Worm (Caenorhabditis elegans) whole organism, L1 larva: ENCODE results near the gene F54D12.1.

Experiments used
- C16A3.4 ChIP-seq: fragments of 150-350 bp; optimal IDR thresholded peaks from 2 replicates; lab custom pipeline; 2014; ENCODE audit warnings: missing biosample characterization, missing genetic modification characterization
- F16B12.6 ChIP-seq: fragments of 150-350 bp; optimal IDR thresholded peaks from 2 replicates; lab custom pipeline; 2014; ENCODE audit warnings: missing biosample characterization, missing genetic modification characterization
- Y116A8C.19 ChIP-seq: sonication (generic microtip); optimal IDR thresholded peaks from 2 replicates; lab custom pipeline; 2016; ENCODE audit warnings: missing compliant biosample characterization, missing genetic modification characterization, borderline replicate concordance
- aha-1 ChIP-seq: fragments of 150-350 bp; optimal IDR thresholded peaks from 2 replicates; lab custom pipeline; 2014; ENCODE audit warnings: missing biosample characterization, missing genetic modification characterization
- blmp-1 ChIP-seq: fragments of 150-350 bp; optimal IDR thresholded peaks from 2 replicates; lab custom pipeline; 2014; ENCODE audit warnings: missing biosample characterization, missing genetic modification characterization
- ceh-8 ChIP-seq: fragments of 200-800 bp; sonication (Bioruptor generic); optimal IDR thresholded peaks from 2 replicates; lab custom pipeline; 2018; ENCODE audit warnings: mild to moderate bottlenecking, missing genetic modification characterization, moderate library complexity, missing compliant biosample characterization
- ceh-90 ChIP-seq: sonication (generic microtip); optimal IDR thresholded peaks from 2 replicates; lab custom pipeline; 2016; ENCODE audit warnings: missing genetic modification characterization, missing compliant biosample characterization
- dpl-1 ChIP-seq, 3 experiments: fragments of 150-350 bp in 2 of 3; sonication (generic microtip) in 1 of 3; optimal IDR thresholded peaks; 2 replicates each; lab custom pipeline; 2014 to 2017; ENCODE audit warnings: missing biosample characterization in 3 of 3, missing genetic modification characterization in 3 of 3, missing genetic modification reagents in 3 of 3
- dsc-1 ChIP-seq: sonication (generic microtip); optimal IDR thresholded peaks from 2 replicates; lab custom pipeline; 2016; ENCODE audit warnings: mild to moderate bottlenecking, missing genetic modification characterization, missing compliant biosample characterization
- efl-1 ChIP-seq, 4 experiments: fragments of 150-350 bp; optimal IDR thresholded peaks in 3 of 4; peaks in 1 of 4; 1 replicate in 1 of 4; 2 replicates in 3 of 4; lab custom pipeline; 2014; ENCODE audit warnings: missing biosample characterization in 2 of 4, missing genetic modification characterization in 2 of 4, missing genetic modification reagents in 2 of 4
- efl-3 ChIP-seq: fragments of 200-800 bp; sonication (Bioruptor generic); optimal IDR thresholded peaks from 2 replicates; lab custom pipeline; 2018; ENCODE audit warnings: mild to moderate bottlenecking, missing genetic modification characterization, missing compliant biosample characterization
- elt-2 ChIP-seq: sonication (generic microtip); optimal IDR thresholded peaks from 2 replicates; lab custom pipeline; 2016; ENCODE audit warnings: missing genetic modification characterization, mild to moderate bottlenecking, inconsistent platforms, missing compliant biosample characterization, missing genetic modification reagents
- elt-3 ChIP-seq, 6 experiments: fragments of 150-350 bp in 1 of 6; sonication (generic microtip); optimal IDR thresholded peaks; 2 replicates each; lab custom pipeline; 2017 to 2018; ENCODE audit warnings: missing biosample characterization in 6 of 6, missing genetic modification characterization in 6 of 6, inconsistent platforms in 1 of 6
- ets-5 ChIP-seq: fragments of 200-800 bp; sonication (Bioruptor generic); IDR thresholded peaks from 2 replicates; pipeline ENCODE4 v1.3.6; 2022; ENCODE audit warnings: missing genetic modification characterization, missing compliant biosample characterization
- fkh-8 ChIP-seq: sonication (generic microtip); optimal IDR thresholded peaks from 2 replicates; lab custom pipeline; 2016; ENCODE audit warnings: mild to moderate bottlenecking, missing genetic modification characterization, missing compliant biosample characterization
- hlh-17 ChIP-seq: fragments of 200-800 bp; sonication (Bioruptor generic); optimal IDR thresholded peaks from 2 replicates; lab custom pipeline; 2018; ENCODE audit warnings: missing genetic modification characterization, mild to moderate bottlenecking, missing compliant biosample characterization, moderate library complexity, borderline replicate concordance
- hlh-4 ChIP-seq: sonication (generic microtip); optimal IDR thresholded peaks from 2 replicates; lab custom pipeline; 2016; ENCODE audit warnings: mild to moderate bottlenecking, missing genetic modification characterization, missing compliant biosample characterization
- irx-1 ChIP-seq: sonication (generic microtip); optimal IDR thresholded peaks from 2 replicates; lab custom pipeline; 2016; ENCODE audit warnings: missing genetic modification characterization, missing compliant biosample characterization
- isw-1 ChIP-seq: fragments of 200-800 bp; sonication (Bioruptor generic); IDR thresholded peaks from 2 replicates; pipeline ENCODE4 v1.3.6; 2022; ENCODE audit warnings: missing genetic modification characterization, missing compliant biosample characterization
- lin-35 ChIP-seq, 2 experiments: fragments of 150-350 bp; optimal IDR thresholded peaks; 2 replicates each; lab custom pipeline; 2014; ENCODE audit warnings: missing biosample characterization in 2 of 2, missing genetic modification characterization in 2 of 2, missing genetic modification reagents in 2 of 2
- lin-39 ChIP-seq: fragments of 150-350 bp; optimal IDR thresholded peaks from 2 replicates; lab custom pipeline; 2014; ENCODE audit warnings: missing biosample characterization, missing genetic modification reagents, missing genetic modification characterization
- lsy-2 ChIP-seq, 2 experiments: fragments of 150-350 bp; optimal IDR thresholded peaks; 2 replicates each; lab custom pipeline; 2014; ENCODE audit warnings: missing biosample characterization in 2 of 2, missing genetic modification characterization in 2 of 2
- mab-9 ChIP-seq: fragments of 200-800 bp; sonication (Bioruptor generic); IDR thresholded peaks from 2 replicates; pipeline ENCODE4 v1.3.6; 2022; ENCODE audit warnings: missing genetic modification reagents, missing genetic modification characterization, missing compliant biosample characterization
- mdl-1 ChIP-seq, 2 experiments: fragments of 150-350 bp; optimal IDR thresholded peaks; 2 replicates each; lab custom pipeline; 2014 to 2017; ENCODE audit warnings: missing biosample characterization in 2 of 2, missing genetic modification characterization in 2 of 2, inconsistent platforms in 1 of 2
- nhr-11 ChIP-seq: fragments of 150-350 bp; optimal IDR thresholded peaks from 2 replicates; lab custom pipeline; 2014; ENCODE audit warnings: missing biosample characterization, missing genetic modification characterization
- nhr-12 ChIP-seq: sonication (generic microtip); optimal IDR thresholded peaks from 2 replicates; lab custom pipeline; 2017; ENCODE audit warnings: missing biosample characterization, missing genetic modification characterization
- nhr-19 ChIP-seq: fragments of 200-800 bp; sonication (Bioruptor generic); conservative IDR thresholded peaks from 2 replicates; pipeline ENCODE4 v1.3.6; 2022; ENCODE audit warnings: missing genetic modification characterization, missing compliant biosample characterization
- nhr-20 ChIP-seq: sonication (generic microtip); optimal IDR thresholded peaks from 2 replicates; lab custom pipeline; 2016; ENCODE audit warnings: mild to moderate bottlenecking, missing genetic modification characterization, missing compliant biosample characterization
- nhr-237 ChIP-seq: fragments of 150-350 bp; optimal IDR thresholded peaks from 2 replicates; lab custom pipeline; 2014; ENCODE audit warnings: missing biosample characterization, missing genetic modification characterization
- nhr-28 ChIP-seq: fragments of 150-350 bp; optimal IDR thresholded peaks from 2 replicates; lab custom pipeline; 2014; ENCODE audit warnings: missing biosample characterization, missing genetic modification characterization
- nhr-47 ChIP-seq: sonication (generic microtip); optimal IDR thresholded peaks from 2 replicates; lab custom pipeline; 2016; ENCODE audit warnings: mild to moderate bottlenecking, missing genetic modification characterization, moderate library complexity, missing compliant biosample characterization
- nhr-77 ChIP-seq: fragments of 150-350 bp; optimal IDR thresholded peaks from 2 replicates; lab custom pipeline; 2014; ENCODE audit warnings: missing biosample characterization, missing genetic modification characterization
- nhr-85 ChIP-seq: sonication (generic microtip); peaks from one replicate; lab custom pipeline; 2016; ENCODE audit warnings: missing genetic modification characterization, inconsistent platforms, missing compliant biosample characterization
- rnt-1 ChIP-seq: sonication (generic microtip); optimal IDR thresholded peaks from 2 replicates; lab custom pipeline; 2016; ENCODE audit warnings: mild to moderate bottlenecking, missing genetic modification characterization, moderate library complexity, missing compliant biosample characterization
- skn-1 ChIP-seq: fragments of 150-350 bp; optimal IDR thresholded peaks from 2 replicates; lab custom pipeline; 2014; ENCODE audit warnings: missing biosample characterization, missing genetic modification characterization
- snpc-4 ChIP-seq: fragments of 150-350 bp; optimal IDR thresholded peaks from 2 replicates; lab custom pipeline; 2014; ENCODE audit warnings: missing biosample characterization, missing genetic modification characterization
- snu-23 ChIP-seq: sonication (generic microtip); optimal IDR thresholded peaks from 2 replicates; lab custom pipeline; 2016; ENCODE audit warnings: missing genetic modification characterization, missing compliant biosample characterization
- sox-4 ChIP-seq: sonication (generic microtip); optimal IDR thresholded peaks from 2 replicates; lab custom pipeline; 2016; ENCODE audit warnings: missing genetic modification characterization, missing compliant biosample characterization
- sptf-1 ChIP-seq: fragments of 150-350 bp; optimal IDR thresholded peaks from 2 replicates; lab custom pipeline; 2014; ENCODE audit warnings: missing biosample characterization, missing genetic modification characterization
- tlp-1 ChIP-seq: fragments of 150-350 bp; optimal IDR thresholded peaks from 2 replicates; lab custom pipeline; 2014; ENCODE audit warnings: missing biosample characterization, missing genetic modification characterization
- unc-62 ChIP-seq: fragments of 150-350 bp; optimal IDR thresholded peaks from 2 replicates; lab custom pipeline; 2014; ENCODE audit warnings: missing biosample characterization, missing genetic modification reagents, missing genetic modification characterization
- unc-86 ChIP-seq: sonication (generic microtip); optimal IDR thresholded peaks from 2 replicates; lab custom pipeline; 2016; ENCODE audit warnings: missing genetic modification characterization, missing compliant biosample characterization
- xbp-1 ChIP-seq: sonication (generic microtip); optimal IDR thresholded peaks from 2 replicates; lab custom pipeline; 2016; ENCODE audit warnings: missing genetic modification characterization, missing compliant biosample characterization
- zag-1 ChIP-seq: fragments of 150-350 bp; optimal IDR thresholded peaks from 2 replicates; lab custom pipeline; 2014; ENCODE audit warnings: missing biosample characterization, missing genetic modification characterization
- zip-4 ChIP-seq: fragments of 200-800 bp; sonication (Bioruptor generic); optimal IDR thresholded peaks from 2 replicates; lab custom pipeline; 2018; ENCODE audit warnings: mild to moderate bottlenecking, missing genetic modification characterization, moderate library complexity, missing compliant biosample characterization
- ztf-4 ChIP-seq: fragments of 150-350 bp; optimal IDR thresholded peaks from 2 replicates; lab custom pipeline; 2014; ENCODE audit warnings: missing biosample characterization, missing genetic modification characterization

Gene F54D12.1

DNA sequence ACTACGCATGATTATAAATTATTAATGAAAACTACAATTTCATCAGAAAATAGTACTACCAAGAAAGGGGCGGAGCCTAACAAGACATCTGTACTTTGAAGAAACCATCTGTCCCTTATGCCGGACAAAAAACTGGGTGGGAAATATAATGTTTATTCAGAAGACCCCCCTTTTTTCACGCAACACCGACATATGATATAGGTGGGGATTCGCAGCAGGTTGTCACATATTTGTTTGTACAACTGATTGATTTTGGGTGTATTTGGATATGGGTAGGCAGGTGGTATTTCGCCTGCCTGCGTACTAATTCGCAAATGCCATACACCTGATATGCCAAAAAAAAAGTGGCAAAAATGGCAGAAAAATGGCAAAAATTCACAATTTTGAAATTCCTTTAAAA is 23.5 kb downstream of the F54D12.1 start, which contains the start of gene Y51H7C.10:
Gene Y51H7C.10, minus strand, starts transcription at position 101 of the 400 bp plus-strand sequence.
- TF ChIP-seq nhr-12 (tag; lab: Kevin White, UChicago) (no peak), efl-1 (optimal IDR thresholded peaks at IDR 0.05; lab: Kevin White, UChicago) (no peak), efl-1 (GFP tag; optimal IDR thresholded peaks at IDR 0.05 in 1 of 2; lab: Kevin White, UChicago) (peak in 1 of 2 experiments; percentile 33)
- TF ChIP-seq, all 84 proteins: peak for 1

DNA sequence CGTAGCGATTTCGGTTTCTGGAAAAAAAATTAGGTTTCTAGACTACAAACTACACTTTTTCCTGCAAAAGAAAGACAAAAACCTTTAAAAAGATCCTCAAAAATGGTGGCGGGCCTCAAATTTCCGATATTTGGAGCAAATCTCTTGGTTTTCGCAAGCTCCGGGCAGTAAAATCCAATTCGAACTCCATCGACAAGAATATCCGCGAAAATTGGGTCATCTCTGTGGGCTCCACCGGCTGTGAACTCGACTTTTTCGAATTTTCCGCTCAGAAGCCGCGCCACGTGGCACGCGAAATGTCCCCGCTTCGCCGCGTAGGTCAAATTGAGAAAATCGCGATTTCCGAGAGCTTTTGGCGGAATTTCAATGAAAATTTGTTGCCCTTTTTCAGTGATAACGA is 36.5 kb downstream of the F54D12.1 start:
- no peak for TF ChIP-seq lsy-2 (tag; optimal IDR thresholded peaks at IDR 0.05; lab: Kevin White, UChicago)
- no peak for TF ChIP-seq nhr-11 (tag; lab: Kevin White, UChicago)
- TF ChIP-seq nhr-28 (tag; lab: Kevin White, UChicago) = no peak
- TF ChIP-seq skn-1 (tag; lab: Kevin White, UChicago) = no peak

DNA sequence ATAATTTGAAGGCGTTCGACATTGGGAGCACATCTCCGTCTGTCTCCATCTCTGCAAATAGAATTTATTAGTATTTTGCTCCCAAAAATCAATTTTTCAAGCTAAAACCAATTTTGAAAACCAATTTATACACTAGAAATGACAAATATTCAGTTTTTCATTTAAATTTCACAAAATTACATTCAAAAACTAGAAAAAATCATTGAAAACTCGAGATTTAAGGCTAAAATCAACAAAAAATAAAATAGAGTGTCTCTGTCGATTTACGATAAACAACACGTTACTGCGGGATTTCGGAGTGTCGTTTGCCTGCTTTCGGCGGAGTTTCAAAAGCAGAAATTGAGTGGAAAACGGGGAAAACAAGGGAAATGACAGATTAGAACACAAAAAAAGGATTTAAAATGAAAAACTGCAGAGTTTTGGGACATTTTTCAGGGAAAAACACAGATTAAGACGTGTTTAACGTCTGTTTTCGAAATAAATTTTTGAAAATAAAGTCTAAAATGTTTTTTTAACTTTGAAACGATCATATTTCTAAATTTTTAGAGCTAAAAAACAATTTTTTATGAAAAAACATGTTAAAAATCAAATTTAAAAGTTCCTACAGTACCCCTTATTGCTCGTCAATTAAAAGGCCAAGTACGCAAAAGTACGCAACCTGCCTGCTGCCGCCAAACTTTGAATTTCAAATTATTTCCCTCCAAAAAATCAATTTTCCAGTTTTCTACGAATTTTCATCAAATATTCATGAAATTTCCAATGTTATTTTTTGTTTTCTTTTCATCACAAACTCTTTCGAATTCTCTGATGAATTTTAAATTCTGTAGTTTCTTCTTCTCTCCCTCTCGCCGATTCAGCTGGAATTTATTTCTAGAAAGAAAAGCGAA is 37.5 kb downstream of the F54D12.1 start, which contains the start of gene nol-6:
Gene nol-6, minus strand, starts transcription at position 51 of the 887 bp plus-strand sequence.
- TF ChIP-seq hlh-17 = no peak
- TF ChIP-seq nhr-237 (tag; lab: Kevin White, UChicago) = no peak
- no peak for TF ChIP-seq nhr-12 (tag; lab: Kevin White, UChicago)
- TF ChIP-seq elt-3 (tag; optimal IDR thresholded peaks at IDR 0.05; lab: Kevin White, UChicago) = peak in 1 of 6 experiments; percentile 13
- TF ChIP-seq zag-1 (tag; lab: Kevin White, UChicago) = no peak
- TF ChIP-seq ets-5 (GFP tag; lab: Robert Waterston, UW) = no peak
- peak; percentile 39 for TF ChIP-seq isw-1
- no peak for TF ChIP-seq mab-9
- TF ChIP-seq nhr-47 (tag; lab: Kevin White, UChicago) = no peak
- TF ChIP-seq hlh-4 (tag; lab: Kevin White, UChicago) = no peak
- TF ChIP-seq lin-39 (tag; lab: Kevin White, UChicago) = peak; percentile 23
- no peak for TF ChIP-seq C16A3.4 (tag; lab: Kevin White, UChicago)
- no peak for TF ChIP-seq snpc-4
- peak; percentile 53 for TF ChIP-seq snu-23 (GFP tag; lab: Kevin White, UChicago)
- TF ChIP-seq blmp-1 (tag; lab: Kevin White, UChicago) = peak; percentile 30
- TF ChIP-seq Y116A8C.19 (tag; lab: Kevin White, UChicago) = no peak
- no peak for TF ChIP-seq aha-1
- peak; percentile 46 for TF ChIP-seq F16B12.6 (tag; lab: Kevin White, UChicago)
- TF ChIP-seq unc-62 (GFP tag; lab: Kevin White, UChicago) = no peak
- TF ChIP-seq nhr-77 (tag; lab: Kevin White, UChicago) = peak; percentile 9
- no peak for TF ChIP-seq elt-2
- TF ChIP-seq sptf-1 = no peak
- TF ChIP-seq ztf-4 (tag; lab: Kevin White, UChicago) = no peak
- TF ChIP-seq dsc-1 (tag; lab: Kevin White, UChicago) = no peak
- peak in 1 of 2 experiments; percentile 10 for TF ChIP-seq mdl-1 (tag; optimal IDR thresholded peaks at IDR 0.05; lab: Kevin White, UChicago)
- peak; percentile 82 to 94 (median 92) for TF ChIP-seq dpl-1 (GFP tag; optimal IDR thresholded peaks at IDR 0.05; lab: Kevin White, UChicago)
- TF ChIP-seq zip-4 (GFP tag; lab: Kevin White, UChicago) = no peak
- no peak for TF ChIP-seq ceh-90
- no peak for TF ChIP-seq nhr-28 (tag; lab: Kevin White, UChicago)
- no peak for TF ChIP-seq fkh-8 (tag; lab: Kevin White, UChicago)
- TF ChIP-seq rnt-1 (tag; lab: Kevin White, UChicago) = no peak
- TF ChIP-seq lin-35 (GFP tag; optimal IDR thresholded peaks at IDR 0.05; lab: Kevin White, UChicago) = peak; percentile 87 to 96
- TF ChIP-seq tlp-1 (tag; lab: Kevin White, UChicago) = no peak
- no peak for TF ChIP-seq nhr-19 (GFP tag; lab: Robert Waterston, UW)
- TF ChIP-seq nhr-20 (tag; lab: Kevin White, UChicago) = peak; percentile 67
- peak; percentile 92 to 93 for TF ChIP-seq efl-1 (optimal IDR thresholded peaks at IDR 0.05; lab: Kevin White, UChicago)
- peak; percentile 92 to 99 for TF ChIP-seq efl-1 (GFP tag; optimal IDR thresholded peaks at IDR 0.05 in 1 of 2; lab: Kevin White, UChicago)
- peak; percentile 24 for TF ChIP-seq xbp-1 (tag; lab: Kevin White, UChicago)
- TF ChIP-seq nhr-85 (tag; lab: Kevin White, UChicago) = peak; percentile 56
- no peak for TF ChIP-seq ceh-8 (GFP tag; lab: Kevin White, UChicago)
- TF ChIP-seq efl-3 (GFP tag; lab: Kevin White, UChicago) = no peak
- no peak for TF ChIP-seq irx-1 (tag; lab: Kevin White, UChicago)
- no peak for TF ChIP-seq sox-4 (tag; lab: Kevin White, UChicago)
- TF ChIP-seq unc-86 (tag; lab: Kevin White, UChicago) = no peak
